Fruit fly (Drosophila melanogaster) whole organism, prepupa: ENCODE data around the gene CG7650.

Source experiments
- Blimp-1 ChIP-seq: fragments of 200-800 bp; sonication (Bioruptor generic); optimal IDR thresholded peaks from 3 replicates; lab custom pipeline; 2017; ENCODE audit warnings: missing biosample characterization, missing genetic modification characterization, mild to moderate bottlenecking, moderate library complexity, missing genetic modification reagents
- CG10631 ChIP-seq: fragments of 200-800 bp; sonication (Bioruptor generic); optimal IDR thresholded peaks from 2 replicates; lab custom pipeline; 2016; ENCODE audit warnings: missing biosample characterization, missing genetic modification characterization
- CG11762 ChIP-seq: fragments of 200-800 bp; sonication (Bioruptor generic); optimal IDR thresholded peaks from 3 replicates; lab custom pipeline; 2016; ENCODE audit warnings: missing biosample characterization, missing genetic modification characterization; ENCODE audit not compliant: insufficient read depth
- CG15336 ChIP-seq: fragments of 200-800 bp; sonication (Bioruptor generic); IDR thresholded peaks from 2 replicates; pipeline ENCODE4 v1.3.6; 2022; ENCODE audit warnings: missing biosample characterization, missing genetic modification characterization
- CG1621 ChIP-seq: fragments of 200-800 bp; sonication (Bioruptor generic); optimal IDR thresholded peaks from 3 replicates; lab custom pipeline; 2018; ENCODE audit warnings: missing biosample characterization, mild to moderate bottlenecking, missing genetic modification characterization
- CG32006 ChIP-seq: fragments of 200-800 bp; sonication (Bioruptor generic); optimal IDR thresholded peaks from 3 replicates; lab custom pipeline; 2017; ENCODE audit warnings: missing biosample characterization, mild to moderate bottlenecking, missing genetic modification characterization
- CG34406 ChIP-seq: fragments of 200-800 bp; sonication (Bioruptor generic); optimal IDR thresholded peaks from 3 replicates; lab custom pipeline; 2016; ENCODE audit warnings: missing biosample characterization, missing genetic modification characterization
- CG3919 ChIP-seq: fragments of 200-800 bp; sonication (Bioruptor generic); optimal IDR thresholded peaks from 3 replicates; lab custom pipeline; 2016; ENCODE audit warnings: missing biosample characterization, missing genetic modification characterization
- CG4318 ChIP-seq: fragments of 200-800 bp; sonication (Bioruptor generic); optimal IDR thresholded peaks from 3 replicates; lab custom pipeline; 2017; ENCODE audit warnings: missing biosample characterization, mild to moderate bottlenecking, missing genetic modification characterization
- CG6163 ChIP-seq: fragments of 200-800 bp; sonication (Bioruptor generic); IDR thresholded peaks from 3 replicates; pipeline ENCODE4 v1.3.6; 2022; ENCODE audit warnings: missing biosample characterization, missing genetic modification characterization
- CG6808 ChIP-seq: fragments of 200-800 bp; sonication (Bioruptor generic); optimal IDR thresholded peaks from 3 replicates; lab custom pipeline; 2017; ENCODE audit warnings: missing biosample characterization, missing genetic modification characterization, mild to moderate bottlenecking, moderate library complexity, missing genetic modification reagents
- CG6854 ChIP-seq: fragments of 200-800 bp; sonication (Bioruptor generic); optimal IDR thresholded peaks from 2 replicates; lab custom pipeline; 2017; ENCODE audit warnings: missing biosample characterization, mild to moderate bottlenecking, missing genetic modification characterization
- CG7368 ChIP-seq: fragments of 200-800 bp; sonication (Bioruptor generic); optimal IDR thresholded peaks from 3 replicates; lab custom pipeline; 2016; ENCODE audit warnings: missing biosample characterization, missing genetic modification characterization
- CG8632 ChIP-seq: fragments of 200-800 bp; sonication (Bioruptor generic); optimal IDR thresholded peaks from 3 replicates; lab custom pipeline; 2016; ENCODE audit warnings: missing biosample characterization, missing genetic modification characterization
- Eip75B ChIP-seq: fragments of 200-800 bp; sonication (Bioruptor generic); optimal IDR thresholded peaks from 3 replicates; lab custom pipeline; 2016; ENCODE audit warnings: missing biosample characterization, missing genetic modification characterization
- Eip78C ChIP-seq: fragments of 200-800 bp; sonication (Bioruptor generic); peaks from one replicate; lab custom pipeline; 2016; ENCODE audit warnings: missing biosample characterization, missing genetic modification characterization
- Eip93F ChIP-seq: fragments of 200-800 bp; sonication (Bioruptor generic); optimal IDR thresholded peaks from 2 replicates; lab custom pipeline; 2016; ENCODE audit warnings: missing biosample characterization, mild to moderate bottlenecking, missing genetic modification characterization
- Ets96B ChIP-seq: fragments of 200-800 bp; optimal IDR thresholded peaks from 2 replicates; lab custom pipeline; 2019; ENCODE audit warnings: missing biosample characterization, mild to moderate bottlenecking, missing genetic modification characterization, moderate library complexity
- Gug ChIP-seq: fragments of 200-800 bp; sonication (Bioruptor generic); IDR thresholded peaks from 2 replicates; pipeline ENCODE4 v1.3.6; 2022; ENCODE audit warnings: missing biosample characterization, missing genetic modification characterization
- Hr38 ChIP-seq: sonication (Bioruptor generic); optimal IDR thresholded peaks from 2 replicates; lab custom pipeline; 2016; ENCODE audit warnings: missing biosample characterization, missing genetic modification characterization
- Hr39 ChIP-seq: fragments of 200-800 bp; sonication (Bioruptor generic); optimal IDR thresholded peaks from 2 replicates; lab custom pipeline; 2016; ENCODE audit warnings: missing biosample characterization, missing genetic modification characterization
- Hr4 ChIP-seq: fragments of 200-800 bp; sonication (Bioruptor generic); optimal IDR thresholded peaks from 3 replicates; lab custom pipeline; 2016; ENCODE audit warnings: missing biosample characterization, missing genetic modification characterization
- Lpt ChIP-seq: fragments of 200-800 bp; sonication (Bioruptor generic); optimal IDR thresholded peaks from 3 replicates; lab custom pipeline; 2016; ENCODE audit warnings: missing biosample characterization, missing genetic modification characterization
- Met ChIP-seq: fragments of 200-800 bp; sonication (Bioruptor generic); optimal IDR thresholded peaks from 3 replicates; lab custom pipeline; 2016; ENCODE audit warnings: missing biosample characterization, missing genetic modification characterization
- OdsH ChIP-seq: fragments of 200-800 bp; sonication (Bioruptor generic); optimal IDR thresholded peaks from 3 replicates; lab custom pipeline; 2016; ENCODE audit warnings: missing biosample characterization, missing genetic modification characterization
- Sox102F ChIP-seq: fragments of 200-800 bp; sonication (Bioruptor generic); optimal IDR thresholded peaks from 2 replicates; lab custom pipeline; 2016; ENCODE audit warnings: missing biosample characterization, mild to moderate bottlenecking, missing genetic modification characterization
- Sox14 ChIP-seq: fragments of 200-800 bp; sonication (Bioruptor generic); optimal IDR thresholded peaks from 3 replicates; lab custom pipeline; 2016; ENCODE audit warnings: missing biosample characterization, missing genetic modification characterization
- achi ChIP-seq: fragments of 200-800 bp; sonication (Bioruptor generic); optimal IDR thresholded peaks from 3 replicates; lab custom pipeline; 2016; ENCODE audit warnings: missing biosample characterization, missing genetic modification characterization
- acj6 ChIP-seq: fragments of 200-800 bp; sonication (Bioruptor generic); optimal IDR thresholded peaks from 3 replicates; lab custom pipeline; 2016; ENCODE audit warnings: missing biosample characterization, missing genetic modification characterization
- cyc ChIP-seq: fragments of 200-800 bp; sonication (Bioruptor generic); optimal IDR thresholded peaks from 3 replicates; lab custom pipeline; 2016; ENCODE audit warnings: missing biosample characterization, missing genetic modification characterization
- dac ChIP-seq: fragments of 200-800 bp; sonication (Bioruptor generic); optimal IDR thresholded peaks from 2 replicates; lab custom pipeline; 2017; ENCODE audit warnings: missing biosample characterization, mild to moderate bottlenecking, missing genetic modification characterization
- dsx ChIP-seq: fragments of 200-800 bp; optimal IDR thresholded peaks from 3 replicates; lab custom pipeline; 2019; ENCODE audit warnings: missing biosample characterization, mild to moderate bottlenecking, missing genetic modification characterization, moderate library complexity; ENCODE audit not compliant: poor library complexity, severe bottlenecking
- eg ChIP-seq: fragments of 200-800 bp; sonication (Bioruptor generic); IDR thresholded peaks from 3 replicates; pipeline ENCODE4 v1.3.6; 2022; ENCODE audit warnings: missing biosample characterization, missing genetic modification characterization
- esn ChIP-seq: fragments of 200-800 bp; sonication (Bioruptor generic); optimal IDR thresholded peaks from 2 replicates; lab custom pipeline; 2016; ENCODE audit warnings: missing biosample characterization, mild to moderate bottlenecking, missing genetic modification characterization, moderate library complexity
- fd59A ChIP-seq: fragments of 200-800 bp; sonication (Bioruptor generic); optimal IDR thresholded peaks from 2 replicates; lab custom pipeline; 2017; ENCODE audit warnings: missing biosample characterization, mild to moderate bottlenecking, missing genetic modification characterization, missing genetic modification reagents
- fd85E ChIP-seq: fragments of 200-800 bp; sonication (Bioruptor generic); optimal IDR thresholded peaks from 3 replicates; lab custom pipeline; 2016; ENCODE audit warnings: missing biosample characterization, missing genetic modification characterization
- fkh ChIP-seq: fragments of 200-800 bp; sonication (Bioruptor generic); optimal IDR thresholded peaks from 3 replicates; lab custom pipeline; 2017; ENCODE audit warnings: missing biosample characterization, mild to moderate bottlenecking, missing genetic modification characterization, moderate library complexity
- lz ChIP-seq: fragments of 200-800 bp; sonication (Bioruptor generic); optimal IDR thresholded peaks from 3 replicates; lab custom pipeline; 2016; ENCODE audit warnings: missing biosample characterization, missing genetic modification characterization
- net ChIP-seq: fragments of 200-800 bp; sonication (Bioruptor generic); optimal IDR thresholded peaks from 3 replicates; lab custom pipeline; 2016; ENCODE audit warnings: missing biosample characterization, missing genetic modification characterization
- spab ChIP-seq: fragments of 200-800 bp; sonication (Bioruptor generic); optimal IDR thresholded peaks from 2 replicates; lab custom pipeline; 2017; ENCODE audit warnings: missing biosample characterization, mild to moderate bottlenecking, missing genetic modification characterization, missing genetic modification reagents
- ss ChIP-seq, 2 experiments: fragments of 200-800 bp; sonication (Bioruptor generic); optimal IDR thresholded peaks; 2 replicates in 1 of 2; 3 replicates in 1 of 2; lab custom pipeline; 2017 to 2018; ENCODE audit warnings: mild to moderate bottlenecking in 2 of 2, missing biosample characterization in 2 of 2, missing genetic modification characterization in 2 of 2, moderate library complexity in 1 of 2
- svp ChIP-seq: fragments of 200-800 bp; sonication (Bioruptor generic); peaks from one replicate; lab custom pipeline; 2016; ENCODE audit warnings: missing biosample characterization, missing genetic modification characterization
- vri ChIP-seq: fragments of 200-800 bp; sonication (Bioruptor generic); optimal IDR thresholded peaks from 3 replicates; lab custom pipeline; 2016; ENCODE audit warnings: missing biosample characterization, mild to moderate bottlenecking, missing genetic modification characterization

Gene CG7650

DNA sequence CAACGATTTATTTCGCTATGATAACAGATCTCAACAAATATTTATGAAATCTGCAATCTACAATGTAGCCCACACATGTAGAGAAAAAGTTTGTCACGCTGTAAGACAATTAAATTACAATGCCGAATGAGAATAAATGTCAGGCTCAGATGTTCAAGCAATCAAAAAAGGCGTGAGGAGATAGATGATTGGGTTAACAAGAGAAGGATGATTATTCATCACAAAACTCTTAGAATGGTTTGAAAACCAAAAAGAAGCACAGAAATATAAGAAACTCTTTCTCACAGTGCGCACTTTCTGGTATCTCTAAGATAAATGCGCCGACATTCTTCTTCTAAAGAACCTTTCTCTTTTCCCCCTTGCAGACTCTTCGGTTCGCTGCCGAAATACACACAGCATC is 10.1 kb downstream of the CG7650 start:
- no peak for TF ChIP-seq Met (GFP tag; lab: Kevin White, UChicago)
- TF ChIP-seq Sox14 (GFP tag; lab: Kevin White, UChicago), result no peak
- TF ChIP-seq CG10631, result no peak
- no peak for TF ChIP-seq CG34406 (GFP tag; lab: Kevin White, UChicago)
- peak; percentile 28 for TF ChIP-seq CG4318 (GFP tag; lab: Kevin White, UChicago)
- no peak for TF ChIP-seq Gug
- no peak for TF ChIP-seq CG1621
- TF ChIP-seq dsx, result no peak
- TF ChIP-seq CG3919 (GFP tag; lab: Kevin White, UChicago), result no peak
- TF ChIP-seq CG6808, result no peak
- no peak for TF ChIP-seq CG8632 (GFP tag; lab: Kevin White, UChicago)
- peak; percentile 54 for TF ChIP-seq CG15336
- peak; percentile 62 for TF ChIP-seq Hr4 (GFP tag; lab: Kevin White, UChicago)
- no peak for TF ChIP-seq acj6
- TF ChIP-seq esn (GFP tag; lab: Kevin White, UChicago), result peak; percentile 18

dm6 chr3L:15599190-15599589 is 11.0 kb downstream of the CG7650 start:
- TF ChIP-seq acj6 (no peak), cyc (no peak), Eip93F (GFP tag; lab: Kevin White, UChicago) (no peak), Hr39 (GFP tag; lab: Kevin White, UChicago) (no peak), fd59A (GFP tag; lab: Kevin White, UChicago) (no peak)

DNA sequence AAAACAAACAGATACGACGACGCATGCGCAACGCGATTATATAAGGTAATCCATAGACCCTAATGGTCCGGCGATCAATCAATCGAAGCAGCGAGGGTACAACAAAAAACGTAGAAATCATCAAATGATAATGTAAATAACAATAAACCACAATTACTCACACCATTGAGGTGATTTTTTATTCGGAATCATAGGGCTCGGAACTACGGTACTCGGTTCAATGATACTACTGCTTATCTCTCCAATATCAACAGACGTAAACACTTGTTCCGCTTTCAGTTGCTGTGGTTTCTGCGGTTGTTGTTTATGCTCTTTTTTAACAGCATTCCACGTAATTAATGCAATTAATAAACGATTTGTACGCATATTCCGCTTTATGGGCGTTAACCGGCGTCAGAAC is 12.2 kb downstream of the CG7650 start:
- TF ChIP-seq lz (GFP tag; lab: Kevin White, UChicago), result no peak
- no peak for TF ChIP-seq Eip75B (GFP tag; lab: Kevin White, UChicago)
- TF ChIP-seq fkh (GFP tag; lab: Kevin White, UChicago), result peak; percentile 69
- no peak for TF ChIP-seq svp
- TF ChIP-seq, all 60 proteins: peak for 1

DNA sequence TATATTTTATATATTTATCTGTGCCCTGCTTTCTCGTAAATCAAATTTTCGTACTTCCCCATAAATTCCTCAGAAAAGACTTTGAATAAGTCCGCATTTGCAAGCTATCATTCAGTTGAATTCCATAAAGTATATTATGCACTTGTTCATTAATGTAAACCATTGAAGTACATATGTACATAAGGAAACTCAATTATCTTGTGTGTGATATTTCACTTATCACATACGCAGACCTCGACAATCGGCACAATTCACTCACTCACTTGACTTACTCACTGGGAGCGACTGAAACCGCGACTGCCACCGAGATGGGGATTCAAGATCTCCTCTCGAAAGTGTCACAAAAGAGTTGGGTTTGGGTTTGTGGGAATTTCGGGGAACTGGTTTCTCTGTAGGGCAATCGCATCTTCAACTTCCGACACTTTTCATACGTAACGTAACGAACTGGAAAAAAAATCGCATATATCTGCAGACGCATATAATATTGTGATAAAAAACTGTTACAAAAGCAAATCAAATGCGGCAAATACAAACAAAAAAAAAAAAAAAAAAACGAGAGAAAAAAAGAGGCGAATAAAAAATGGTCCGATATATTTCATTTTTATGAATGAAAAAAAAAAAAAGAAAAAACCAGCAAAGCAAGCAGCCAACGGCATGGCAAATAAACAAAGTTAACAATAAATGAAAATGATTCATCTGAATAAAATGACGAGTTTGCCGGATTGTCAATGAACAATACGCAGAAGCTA is 13.0 kb downstream of the CG7650 start:
- no peak for TF ChIP-seq CG34406 (GFP tag; lab: Kevin White, UChicago)
- TF ChIP-seq fkh (GFP tag; lab: Kevin White, UChicago), result peak; percentile 60
- no peak for TF ChIP-seq Ets96B (tag; lab: Kevin White, UChicago)
- peak; percentile 39 for TF ChIP-seq CG6854 (GFP tag; lab: Kevin White, UChicago)
- TF ChIP-seq spab (GFP tag; lab: Kevin White, UChicago), result no peak
- peak; percentile 78 for TF ChIP-seq Eip78C (GFP tag; lab: Kevin White, UChicago)
- TF ChIP-seq Eip93F (GFP tag; lab: Kevin White, UChicago), result peak; percentile 9
- TF ChIP-seq Met (GFP tag; lab: Kevin White, UChicago), result peak; percentile 11
- peak; percentile 7 for TF ChIP-seq achi
- no peak for TF ChIP-seq eg (GFP tag; lab: Robert Waterston, UW)
- no peak for TF ChIP-seq acj6
- TF ChIP-seq CG7368 (GFP tag; lab: Kevin White, UChicago), result no peak
- no peak for TF ChIP-seq Hr38 (GFP tag; lab: Kevin White, UChicago)
- no peak for TF ChIP-seq OdsH (GFP tag; lab: Kevin White, UChicago)
- peak; percentile 31 for TF ChIP-seq Eip75B (GFP tag; lab: Kevin White, UChicago)
- TF ChIP-seq Sox102F (GFP tag; lab: Kevin White, UChicago), result peak; percentile 37
- no peak for TF ChIP-seq CG32006 (GFP tag; lab: Kevin White, UChicago)
- TF ChIP-seq CG6808, result peak; percentile 37
- no peak for TF ChIP-seq Sox14 (GFP tag; lab: Kevin White, UChicago)
- no peak for TF ChIP-seq net (GFP tag; lab: Kevin White, UChicago)
- peak; percentile 40 for TF ChIP-seq Blimp-1 (GFP tag; lab: Kevin White, UChicago)
- TF ChIP-seq Lpt (GFP tag; lab: Kevin White, UChicago), result no peak
- TF ChIP-seq ss (GFP tag; optimal IDR thresholded peaks at IDR 0.05; lab: Kevin White, UChicago), result peak in 1 of 2 experiments; percentile 47
- TF ChIP-seq CG11762 (GFP tag; lab: Kevin White, UChicago), result no peak
- no peak for TF ChIP-seq CG15336
- no peak for TF ChIP-seq svp
- TF ChIP-seq CG6163, result no peak
- TF ChIP-seq dac (GFP tag; lab: Kevin White, UChicago), result no peak
- TF ChIP-seq fd85E, result no peak
- TF ChIP-seq vri (GFP tag; lab: Kevin White, UChicago), result peak; percentile 50
- TF ChIP-seq, all 60 proteins: peak for 12
